Fruit fly (Drosophila melanogaster): ENCODE measurements around the gene disp.

The disp gene

dm6 chr3R:5860736-5861217 lies 4.7 kb upstream of the disp start (continued):
- TF ChIP-seq luna (GFP tag; optimal IDR thresholded peaks at IDR 0.05) (no peak), CG4854 (GFP tag; optimal IDR thresholded peaks at IDR 0.05) (no peak), Deaf1 (tag; optimal IDR thresholded peaks at IDR 0.05) (peak; percentile 32), Mrtf (GFP tag; IDR thresholded peaks at IDR 0.05) (no peak), CG9876 (GFP tag; optimal IDR thresholded peaks at IDR 0.05) (no peak), Meics (GFP tag; optimal IDR thresholded peaks at IDR 0.05) (no peak), Hmx (GFP tag; optimal IDR thresholded peaks at IDR 0.05) (no peak), danr (GFP tag; IDR thresholded peaks at IDR 0.05) (no peak), onecut (GFP tag; IDR thresholded peaks at IDR 0.05) (peak; percentile 95), CG3163 (GFP tag; optimal IDR thresholded peaks at IDR 0.05) (no peak), lab (GFP tag; optimal IDR thresholded peaks at IDR 0.05) (no peak), aop (GFP tag; IDR thresholded peaks at IDR 0.05) (no peak), vvl (GFP tag; IDR thresholded peaks at IDR 0.05) (no peak), amos (GFP tag; IDR thresholded peaks at IDR 0.05; ENCODE audit: partially characterized antibody) (no peak), exex (tag; optimal IDR thresholded peaks at IDR 0.05) (peak; percentile 39), zfh2 (GFP tag; optimal IDR thresholded peaks at IDR 0.05) (no peak), B-H1 (GFP tag; IDR thresholded peaks at IDR 0.05) (no peak), al (GFP tag; IDR thresholded peaks at IDR 0.05) (no peak), ash1 (GFP tag; optimal IDR thresholded peaks at IDR 0.05) (no peak), ranshi (GFP tag; IDR thresholded peaks at IDR 0.05) (no peak), CG15269 (tag; optimal IDR thresholded peaks at IDR 0.05) (no peak), usp (GFP tag; optimal IDR thresholded peaks at IDR 0.05) (no peak), CG17359 (tag; optimal IDR thresholded peaks at IDR 0.05) (no peak), CG11723 (GFP tag; optimal IDR thresholded peaks at IDR 0.05) (no peak), CG1233 (GFP tag; optimal IDR thresholded peaks at IDR 0.05) (no peak), btn (GFP tag; optimal IDR thresholded peaks at IDR 0.05) (no peak), fd64A (GFP tag; optimal IDR thresholded peaks at IDR 0.05) (no peak), Optix (GFP tag; IDR thresholded peaks at IDR 0.05) (no peak), CG12744 (GFP tag; optimal IDR thresholded peaks at IDR 0.05) (no peak), H2.0 (GFP tag; IDR thresholded peaks at IDR 0.05) (no peak), CG6791 (GFP tag; IDR thresholded peaks at IDR 0.05; ENCODE audit: partially characterized antibody) (no peak), chinmo (GFP tag; IDR thresholded peaks at IDR 0.05; ENCODE audit: partially characterized antibody) (peak; percentile 87; the same call in 3 of the 4 replicates), cg (GFP tag; optimal IDR thresholded peaks at IDR 0.05) (peak; percentile 33), Kr (GFP tag; optimal IDR thresholded peaks at IDR 0.05) (no peak), pho (GFP tag; optimal IDR thresholded peaks at IDR 0.05) (no peak), Ravus (GFP tag; IDR thresholded peaks at IDR 0.05) (no peak), CG1647 (GFP tag; optimal IDR thresholded peaks at IDR 0.05) (no peak), nerfin-2 (GFP tag; IDR thresholded peaks at IDR 0.05; ENCODE audit: partially characterized antibody) (no peak)

- TF ChIP-seq CG6272 (GFP tag; IDR thresholded peaks at IDR 0.05) (no peak), CG2889 (GFP tag; IDR thresholded peaks at IDR 0.05) (no peak), CG4360 (GFP tag; IDR thresholded peaks at IDR 0.05) (no peak), CG11085 (GFP tag; IDR thresholded peaks at IDR 0.05) (no peak), vvl (GFP tag; IDR thresholded peaks at IDR 0.05) (no peak), Eip74EF (GFP tag; optimal IDR thresholded peaks at IDR 0.05) (no peak), Dad (GFP tag; optimal IDR thresholded peaks at IDR 0.05) (no peak), Deaf1 (tag; optimal IDR thresholded peaks at IDR 0.05) (no peak), cwo (GFP tag; optimal IDR thresholded peaks at IDR 0.05) (no peak), CG15514 (GFP tag; optimal IDR thresholded peaks at IDR 0.05) (no peak), az2 (GFP tag; optimal IDR thresholded peaks at IDR 0.05) (no peak)
These were observed 3.1 kb downstream of the disp start, which contains the start of gene CG34287 for dm6 chr3R:5853032-5853431. Gene CG34287 (plus strand): TSS chr3R:5853332.

Data from whole organism, embryonic.